Worm (Caenorhabditis elegans): ENCODE data around the gene F42A9.11.
A peak's percentile ranks its signal among the peaks of the same experiment; 100 is the strongest.

The F42A9.11 gene

ce11 chrIV:8651835-8652234 lies 24.4 kb downstream of the F42A9.11 start, which contains the start of gene C49C8.8:
TSS of gene C49C8.8 (plus strand) at chrIV:8652135.
- TF ChIP-seq zip-4 (GFP tag; optimal IDR thresholded peaks at IDR 0.05), result no peak
- no peak for TF ChIP-seq fkh-8 (tag; optimal IDR thresholded peaks at IDR 0.05)
- TF ChIP-seq lsy-2 (tag; optimal IDR thresholded peaks at IDR 0.05), result no peak
- TF ChIP-seq blmp-1 (tag; optimal IDR thresholded peaks at IDR 0.05), result no peak
- TF ChIP-seq swsn-7 (tag; optimal IDR thresholded peaks at IDR 0.05), result no peak
- no peak for TF ChIP-seq ama-1 (optimal IDR thresholded peaks at IDR 0.05)
- TF ChIP-seq hpl-2 (GFP tag; optimal IDR thresholded peaks at IDR 0.05), result no peak
- TF ChIP-seq nhr-237 (tag; optimal IDR thresholded peaks at IDR 0.05), result no peak
- no peak for TF ChIP-seq grh-1 (GFP tag; IDR thresholded peaks at IDR 0.05)

- TF ChIP-seq elt-2 (tag; optimal IDR thresholded peaks at IDR 0.05) (peak; percentile 11), C16A3.4 (tag; optimal IDR thresholded peaks at IDR 0.05) (no peak), nhr-76 (tag; optimal IDR thresholded peaks at IDR 0.05) (no peak), nhr-84 (tag; optimal IDR thresholded peaks at IDR 0.05) (no peak), zag-1 (tag; optimal IDR thresholded peaks at IDR 0.05) (no peak), ceh-8 (GFP tag; optimal IDR thresholded peaks at IDR 0.05) (no peak), snu-23 (GFP tag; optimal IDR thresholded peaks at IDR 0.05) (no peak)
These were observed 26.2 kb downstream of the F42A9.11 start, which contains the start of gene C49C8.5 for ce11 chrIV:8653592-8653991. TSS of gene C49C8.5 (minus strand) at chrIV:8653664.

ce11 chrIV:8654115-8654628 lies 26.7 kb downstream of the F42A9.11 start, which contains the start of gene C49C8.1:
TSS of gene C49C8.1 (plus strand) at chrIV:8654578.
- TF ChIP-seq fkh-10 (GFP tag; optimal IDR thresholded peaks at IDR 0.05) (no peak), pax-3 (tag; optimal IDR thresholded peaks at IDR 0.05) (no peak), nhr-77 (tag; optimal IDR thresholded peaks at IDR 0.05) (no peak), nhr-20 (tag; optimal IDR thresholded peaks at IDR 0.05) (no peak), tbx-2 (tag; optimal IDR thresholded peaks at IDR 0.05) (no peak), efl-3 (GFP tag; optimal IDR thresholded peaks at IDR 0.05) (no peak), elt-2 (tag; optimal IDR thresholded peaks at IDR 0.05) (no peak), blmp-1 (tag; optimal IDR thresholded peaks at IDR 0.05) (no peak), vab-15 (tag; optimal IDR thresholded peaks at IDR 0.05) (no peak), nhr-47 (tag; optimal IDR thresholded peaks at IDR 0.05) (no peak), tlp-1 (tag; optimal IDR thresholded peaks at IDR 0.05) (no peak)

ce11 chrIV:8658122-8658521 lies 30.7 kb downstream of the F42A9.11 start, which contains the start of gene C49C8.6:
TSS of gene C49C8.6 (minus strand) at chrIV:8658222.
- TF ChIP-seq jun-1 (tag; optimal IDR thresholded peaks at IDR 0.05) (no peak), unc-130 (tag; optimal IDR thresholded peaks at IDR 0.05) (no peak), efl-1 (optimal IDR thresholded peaks at IDR 0.05) (no peak), efl-1 (GFP tag; optimal IDR thresholded peaks at IDR 0.05 in 1 of 2) (no peak), C16A3.4 (tag; optimal IDR thresholded peaks at IDR 0.05) (no peak), elt-2 (tag; optimal IDR thresholded peaks at IDR 0.05) (no peak), nhr-85 (tag) (no peak), irx-1 (tag; optimal IDR thresholded peaks at IDR 0.05) (no peak), fkh-10 (GFP tag; optimal IDR thresholded peaks at IDR 0.05) (no peak), nhr-11 (tag; optimal IDR thresholded peaks at IDR 0.05) (no peak), fkh-8 (tag; optimal IDR thresholded peaks at IDR 0.05) (no peak), pag-3 (tag; optimal IDR thresholded peaks at IDR 0.05; ENCODE audit: borderline replicate concordance, insufficient read depth) (no peak), alr-1 (tag; optimal IDR thresholded peaks at IDR 0.05; ENCODE audit: borderline replicate concordance) (no peak), egl-13 (tag; optimal IDR thresholded peaks at IDR 0.05) (no peak), snpc-4 (tag; optimal IDR thresholded peaks at IDR 0.05) (no peak), unc-86 (tag; optimal IDR thresholded peaks at IDR 0.05) (no peak)
